Fruit fly (Drosophila melanogaster) whole organism, pupa: ENCODE results near the gene CG42246.

Experiments
- CG4496 ChIP-seq: fragments of 200-800 bp; sonication (Bioruptor generic); IDR thresholded peaks from 3 replicates; pipeline ENCODE4 v1.3.6; 2022; ENCODE audit warnings: missing biosample characterization, missing genetic modification characterization
- CG8159 ChIP-seq: fragments of 200-800 bp; sonication (Bioruptor generic); optimal IDR thresholded peaks from 3 replicates; lab custom pipeline; 2018; ENCODE audit warnings: missing biosample characterization, mild to moderate bottlenecking, missing genetic modification characterization, moderate library complexity
- D1 ChIP-seq: fragments of 200-800 bp; sonication (Bioruptor generic); optimal IDR thresholded peaks from 2 replicates; lab custom pipeline; 2018; ENCODE audit warnings: missing biosample characterization, mild to moderate bottlenecking, missing genetic modification characterization, moderate library complexity

dm6 chrX:7403074-7403473 lies 8.6 kb downstream of the CG42246 start, which contains the start of gene CG15035:
- TF ChIP-seq D1 (tag; lab: Kevin White, UChicago): no peak
- no peak for TF ChIP-seq CG4496 (GFP tag; lab: Robert Waterston, UW)
- TF ChIP-seq CG8159: no peak
